Fruit fly (Drosophila melanogaster): ENCODE measurements around the gene RnrL.
A peak's percentile ranks its signal among the peaks of the same experiment; 100 is the strongest.

Gene RnrL

dm6 chr2L:10339212-10339721 is 11.5 kb upstream of the RnrL start, which contains the start of gene SamDC (continued):
- TF ChIP-seq CG4854 (GFP tag; optimal IDR thresholded peaks at IDR 0.05) (no peak), Adf1 (GFP tag; IDR thresholded peaks at IDR 0.05) (peak; percentile 27; the same call in 1 of the 2 replicates), CG16779 (GFP tag; IDR thresholded peaks at IDR 0.05) (no peak), HLH54F (GFP tag; optimal IDR thresholded peaks at IDR 0.05) (peak; percentile 23), MBD-R2 (GFP tag; IDR thresholded peaks at IDR 0.05) (peak; percentile 78), Hr3 (GFP tag; optimal IDR thresholded peaks at IDR 0.05) (peak; percentile 37), onecut (GFP tag; IDR thresholded peaks at IDR 0.05) (0 out of 2 replicates have a peak, but pooled peaks have one; percentile 26), CG10979 (tag; optimal IDR thresholded peaks at IDR 0.05) (peak; percentile 16), Dek (tag; optimal IDR thresholded peaks at IDR 0.05) (peak; percentile 68), CG18262 (tag; optimal IDR thresholded peaks at IDR 0.05) (no peak), Ets97D (GFP tag; optimal IDR thresholded peaks at IDR 0.05) (peak; percentile 42), Side (GFP tag; optimal IDR thresholded peaks at IDR 0.05) (peak; percentile 47), CG16813 (GFP tag; IDR thresholded peaks at IDR 0.05; ENCODE audit: partially characterized antibody) (peak; percentile 81), CG6272 (GFP tag; IDR thresholded peaks at IDR 0.05) (no peak), sens (GFP tag) (peak; percentile 84), CG12744 (GFP tag; optimal IDR thresholded peaks at IDR 0.05) (no peak), CG17328 (GFP tag; IDR thresholded peaks at IDR 0.05) (peak; percentile 24; the same call in 1 of the 2 replicates), caup (GFP tag; optimal IDR thresholded peaks at IDR 0.05; ENCODE audit: severe bottlenecking) (peak; percentile 45), TFAM (GFP tag; optimal IDR thresholded peaks at IDR 0.05) (no peak), CG10267 (tag; optimal IDR thresholded peaks at IDR 0.05) (peak; percentile 58), tll (GFP tag; optimal IDR thresholded peaks at IDR 0.05) (no peak), ems (GFP tag; optimal IDR thresholded peaks at IDR 0.05) (peak; percentile 8), pb (GFP tag; optimal IDR thresholded peaks at IDR 0.05) (peak; percentile 39), Poxn (GFP tag; IDR thresholded peaks at IDR 0.05) (no peak), CG11504 (tag; optimal IDR thresholded peaks at IDR 0.05) (peak; percentile 73), nmo (GFP tag; optimal IDR thresholded peaks at IDR 0.05) (peak; percentile 46), lilli (GFP tag; optimal IDR thresholded peaks at IDR 0.05) (peak; percentile 52), HHEX (GFP tag; optimal IDR thresholded peaks at IDR 0.05) (peak; percentile 48), sob (GFP tag; IDR thresholded peaks at IDR 0.05) (peak; percentile 65; the same call in 1 of the 2 replicates), cg (GFP tag; optimal IDR thresholded peaks at IDR 0.05) (no peak), dmrt11E (tag; optimal IDR thresholded peaks at IDR 0.05) (peak; percentile 38), CG14710 (tag; optimal IDR thresholded peaks at IDR 0.05) (peak; percentile 47), zfh2 (GFP tag; optimal IDR thresholded peaks at IDR 0.05) (peak; percentile 27), Taf1 (GFP tag; IDR thresholded peaks at IDR 0.05) (0 out of 2 replicates have a peak, but pooled peaks have one; percentile 15), CG6854 (GFP tag; optimal IDR thresholded peaks at IDR 0.05) (peak; percentile 33), Eip74EF (GFP tag; optimal IDR thresholded peaks at IDR 0.05) (peak in 1 of 2 experiments; percentile 94), eve (GFP tag; optimal IDR thresholded peaks at IDR 0.05) (peak in 1 of 2 experiments; percentile 7), CG14860 (GFP tag; IDR thresholded peaks at IDR 0.05; ENCODE audit: partially characterized antibody) (peak; percentile 61), hkb (optimal IDR thresholded peaks at IDR 0.05) (no peak), hkb (GFP tag; IDR thresholded peaks at IDR 0.05) (peak; percentile 53; the same call in 1 of the 2 replicates), insv (GFP tag; optimal IDR thresholded peaks at IDR 0.05) (peak in 1 of 2 experiments; percentile 31), az2 (GFP tag; optimal IDR thresholded peaks at IDR 0.05) (peak; percentile 53), Rx (GFP tag; IDR thresholded peaks at IDR 0.05) (no peak), D19B (GFP tag; optimal IDR thresholded peaks at IDR 0.05) (no peak)

Measured in whole organism, embryonic.